Worm (Caenorhabditis elegans): Measurements from ENCODE around the gene ttr-12.
"Not testable (repeated sequence)": the region's sequence is repeated elsewhere in the genome, so short reads cannot be mapped to it uniquely, and the experiment has no call there.

The ttr-12 gene

DNA sequence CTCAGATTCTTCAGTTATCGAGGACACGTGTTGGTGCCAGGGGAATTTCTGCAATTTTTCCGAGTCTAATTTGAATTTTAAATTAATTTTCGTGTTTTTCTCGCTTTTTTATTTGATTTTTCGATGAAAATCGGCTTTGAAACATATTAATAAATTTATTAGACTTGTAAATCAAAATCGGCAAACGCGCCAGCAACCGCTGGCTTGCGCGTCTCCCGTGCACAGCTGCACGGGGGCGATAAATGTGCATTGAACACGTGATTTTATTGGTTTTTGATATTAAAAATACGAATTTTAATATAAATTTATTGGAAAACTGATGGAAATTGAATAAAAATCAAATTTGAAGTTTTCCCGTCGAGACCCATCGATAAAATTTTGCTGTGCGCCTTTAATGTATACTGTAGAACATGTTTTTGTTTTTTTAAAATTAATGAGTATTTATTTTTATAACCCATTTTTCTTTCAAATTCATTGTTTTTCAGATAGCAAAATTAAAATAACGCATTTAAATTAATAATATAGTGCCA is 28.0 kb downstream of the ttr-12 start, which contains the start of gene F26F2.7:
Gene F26F2.7 (plus strand): TSS at position 480 of the 530 bp plus-strand sequence.
- TF ChIP-seq W03F9.2 (tag; optimal IDR thresholded peaks at IDR 0.05): peak; percentile 95
- no peak for TF ChIP-seq dao-5 (tag; optimal IDR thresholded peaks at IDR 0.05)
- peak; percentile 1 for TF ChIP-seq him-1 (tag; optimal IDR thresholded peaks at IDR 0.05)

DNA sequence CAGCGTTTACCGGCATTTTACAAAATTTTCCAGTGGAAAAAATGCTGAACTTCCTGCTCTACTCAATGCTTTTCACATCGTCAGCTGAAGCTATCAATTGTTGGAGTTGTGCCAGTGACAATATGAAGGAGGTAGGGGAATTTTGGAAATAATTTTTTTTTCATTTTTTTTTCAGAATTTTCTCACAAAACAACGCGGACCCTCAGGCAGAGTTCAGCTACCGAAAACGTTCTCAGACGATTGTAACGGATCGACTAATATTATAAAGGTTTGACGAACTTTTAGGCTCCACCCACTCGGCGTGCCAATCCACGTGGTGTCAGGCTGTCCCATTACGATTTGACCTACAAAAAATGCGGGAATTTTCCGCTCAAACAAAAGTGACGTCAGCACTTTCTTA is 29.1 kb downstream of the ttr-12 start, which contains the start of gene F26F2.8:
Gene F26F2.8 (plus strand): TSS at position 13 of the 400 bp plus-strand sequence.
- TF ChIP-seq W03F9.2 (tag; optimal IDR thresholded peaks at IDR 0.05) (no peak), dao-5 (tag; optimal IDR thresholded peaks at IDR 0.05) (no peak), him-1 (tag; optimal IDR thresholded peaks at IDR 0.05) (no peak)

DNA sequence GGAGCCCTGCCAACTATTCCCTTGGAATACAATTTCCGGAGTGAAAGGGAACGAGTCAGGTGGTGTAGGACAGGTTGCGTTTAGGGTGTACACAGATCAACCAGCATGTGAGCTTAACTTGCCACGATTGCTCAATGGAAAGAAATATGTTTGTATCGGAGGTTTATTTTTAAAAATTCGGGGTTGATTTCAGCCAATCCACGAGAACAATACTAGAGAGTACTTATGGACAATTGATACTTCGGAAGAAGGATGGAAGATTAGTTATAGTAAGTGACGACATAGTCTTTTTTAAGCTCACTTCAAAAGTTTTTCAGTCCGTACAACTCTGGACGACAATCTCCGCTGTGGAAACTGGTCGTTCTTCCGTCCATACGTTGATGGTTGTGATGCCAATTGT is 33.7 kb downstream of the ttr-12 start:
- TF ChIP-seq him-1 (tag; optimal IDR thresholded peaks at IDR 0.05) (no peak), dao-5 (tag; optimal IDR thresholded peaks at IDR 0.05) (no peak), W03F9.2 (tag; optimal IDR thresholded peaks at IDR 0.05) (no peak)

DNA sequence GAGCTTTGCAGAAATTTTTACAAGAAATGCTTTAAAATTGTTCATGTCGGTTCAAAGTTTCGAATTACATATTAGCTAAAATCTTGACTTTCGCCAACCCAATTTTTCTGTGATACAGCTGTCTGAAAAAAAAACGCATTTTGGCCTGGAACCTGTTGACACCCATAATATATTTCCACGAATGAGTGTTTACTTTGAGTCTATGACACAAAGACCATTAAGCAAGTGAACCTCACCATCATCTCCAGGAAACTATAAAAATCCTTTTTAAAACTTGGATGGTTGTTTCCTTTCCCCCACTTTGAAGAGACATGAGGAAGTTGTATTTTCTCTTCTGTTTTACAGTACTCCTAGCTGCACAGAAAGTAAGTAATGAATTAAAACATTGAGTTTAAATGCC is 34.3 kb downstream of the ttr-12 start, which contains the start of gene clec-263:
Gene clec-263 (plus strand): TSS at position 301 of the 400 bp plus-strand sequence.
- TF ChIP-seq him-1 (tag; optimal IDR thresholded peaks at IDR 0.05) (no peak), W03F9.2 (tag; optimal IDR thresholded peaks at IDR 0.05) (no peak), dao-5 (tag; optimal IDR thresholded peaks at IDR 0.05) (no peak)

DNA sequence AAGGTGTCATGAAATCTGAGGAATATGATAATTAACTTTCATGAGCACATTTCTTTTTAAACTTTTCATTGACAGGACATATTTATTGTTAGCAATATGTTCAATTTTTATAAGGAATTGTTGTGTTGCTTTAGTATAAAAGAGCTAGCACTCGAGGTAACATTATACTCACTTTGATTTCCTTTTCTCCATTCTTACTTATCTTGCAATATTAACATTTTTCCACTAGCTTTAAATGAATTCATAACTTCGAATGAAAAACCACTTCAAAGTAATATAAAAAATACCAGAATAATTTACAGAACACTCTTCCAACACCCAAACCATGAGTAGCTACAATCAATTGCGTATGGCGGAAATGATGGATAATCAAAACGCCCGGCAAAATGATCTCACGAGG is 35.2 kb downstream of the ttr-12 start, which contains the start of gene F26F2.5:
Gene F26F2.5 (plus strand): TSS at position 301 of the 400 bp plus-strand sequence.
- TF ChIP-seq dao-5 (tag; optimal IDR thresholded peaks at IDR 0.05): no peak
- TF ChIP-seq him-1 (tag; optimal IDR thresholded peaks at IDR 0.05): no peak
- TF ChIP-seq W03F9.2 (tag; optimal IDR thresholded peaks at IDR 0.05): no peak

DNA sequence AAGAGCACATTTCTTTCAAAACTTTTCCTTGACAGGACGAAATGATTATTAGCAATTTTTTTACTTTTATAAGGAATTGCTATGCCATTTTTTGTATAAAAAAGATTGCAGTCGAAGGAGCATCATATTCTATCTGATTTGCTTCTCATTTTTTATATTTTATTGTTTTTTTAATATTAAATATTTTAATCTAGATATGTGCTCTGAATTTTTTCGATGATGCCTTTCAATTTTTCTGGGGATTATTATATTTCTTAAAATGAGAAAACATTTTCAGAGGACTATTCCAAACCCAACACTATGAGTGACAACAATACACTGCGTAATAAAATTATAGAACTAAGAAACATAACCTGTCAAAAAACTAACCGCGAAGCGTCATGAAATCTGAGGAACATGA is 39.6 kb downstream of the ttr-12 start, which contains the start of gene F26F2.4:
Gene F26F2.4 (plus strand): TSS at position 301 of the 400 bp plus-strand sequence.
- not testable (repeated sequence) for TF ChIP-seq W03F9.2, dao-5, him-1 (tag; optimal IDR thresholded peaks at IDR 0.05)

DNA sequence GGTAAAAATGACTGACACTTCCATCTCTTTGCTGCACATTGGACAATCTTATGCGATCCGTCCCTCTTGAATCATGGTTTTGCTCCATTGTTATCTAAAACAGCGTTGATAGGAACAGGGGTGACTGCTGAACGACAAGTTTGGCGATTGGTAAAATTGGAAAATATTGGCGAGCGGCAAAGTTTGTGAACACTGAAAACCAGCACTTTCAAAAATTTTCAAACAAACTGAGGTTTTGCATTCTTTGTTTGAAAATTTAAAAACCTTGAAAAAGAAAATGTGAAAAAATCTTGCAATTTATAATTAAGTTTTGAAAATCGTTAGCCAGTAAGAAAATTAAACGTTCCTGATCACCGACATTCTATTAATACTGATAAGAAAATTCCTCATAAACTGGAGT is 42.1 kb downstream of the ttr-12 start, which contains the start of gene F26F2.3:
Gene F26F2.3 (minus strand): TSS at position 101 of the 400 bp plus-strand sequence.
- TF ChIP-seq him-1 (tag; optimal IDR thresholded peaks at IDR 0.05): no peak
- TF ChIP-seq W03F9.2 (tag; optimal IDR thresholded peaks at IDR 0.05): no peak
- TF ChIP-seq dao-5 (tag; optimal IDR thresholded peaks at IDR 0.05): no peak

DNA sequence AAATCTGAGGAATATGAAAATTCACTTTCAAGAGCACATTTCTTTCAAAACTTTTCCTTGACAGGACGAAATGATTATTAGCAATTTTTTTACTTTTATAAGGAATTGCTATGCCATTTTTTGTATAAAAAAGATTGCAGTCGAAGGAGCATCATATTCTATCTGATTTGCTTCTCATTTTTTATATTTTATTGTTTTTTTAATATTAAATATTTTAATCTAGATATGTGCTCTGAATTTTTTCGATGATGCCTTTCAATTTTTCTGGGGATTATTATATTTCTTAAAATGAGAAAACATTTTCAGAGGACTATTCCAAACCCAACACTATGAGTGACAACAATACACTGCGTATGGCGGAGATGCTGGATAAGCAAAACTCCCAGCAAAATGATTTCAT is 44.5 kb downstream of the ttr-12 start, which contains the start of gene F26F2.13:
Gene F26F2.13 (plus strand): TSS at position 301 of the 400 bp plus-strand sequence.
- TF ChIP-seq him-1, W03F9.2, dao-5 (tag; optimal IDR thresholded peaks at IDR 0.05): not testable (repeated sequence)

DNA sequence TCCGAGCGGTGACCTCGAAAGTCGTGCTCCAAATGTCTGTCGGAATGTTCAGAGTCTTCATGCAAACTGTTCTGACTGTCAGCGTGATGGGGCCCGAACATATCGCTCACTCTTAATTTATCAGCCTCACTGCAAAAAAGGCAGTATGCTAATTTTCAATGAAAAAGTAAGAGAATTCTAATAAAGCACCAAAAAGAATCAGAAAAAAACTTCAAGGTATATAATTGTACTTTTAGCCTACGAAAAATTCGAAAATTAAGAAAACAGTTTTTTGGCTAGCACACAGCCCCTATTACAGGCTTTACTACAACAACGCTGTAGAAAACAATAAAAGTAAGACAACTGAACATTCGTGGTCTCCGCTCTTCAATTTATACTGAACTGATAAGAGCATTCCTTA is 46.8 kb downstream of the ttr-12 start, which contains the start of gene F26F2.1:
Gene F26F2.1 (minus strand): TSS at position 101 of the 400 bp plus-strand sequence.
- TF ChIP-seq him-1 (tag; optimal IDR thresholded peaks at IDR 0.05) (no peak), W03F9.2 (tag; optimal IDR thresholded peaks at IDR 0.05) (no peak), dao-5 (tag; optimal IDR thresholded peaks at IDR 0.05) (no peak)

DNA sequence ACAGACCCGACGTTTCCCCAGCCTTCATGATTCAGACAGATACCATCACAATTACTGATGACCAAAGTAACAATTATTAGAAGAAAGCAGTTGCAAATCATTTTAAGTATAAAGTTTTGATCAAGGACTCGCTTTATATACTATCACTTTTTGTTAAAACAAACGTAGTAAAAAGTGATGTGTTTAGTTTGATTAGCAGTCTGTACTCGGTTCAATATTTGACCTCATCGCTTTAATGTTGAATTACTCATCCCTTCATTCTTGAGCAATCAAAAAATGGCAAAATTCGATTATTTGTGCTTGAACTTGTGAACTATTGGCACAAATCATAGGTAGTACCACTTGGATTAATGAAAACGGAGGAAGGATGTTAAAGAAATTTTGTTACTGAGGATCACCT is 50.3 kb downstream of the ttr-12 start, which contains the start of gene abf-4:
Gene abf-4 (minus strand): TSS at position 101 of the 400 bp plus-strand sequence.
- TF ChIP-seq him-1 (tag; optimal IDR thresholded peaks at IDR 0.05): no peak
- TF ChIP-seq W03F9.2 (tag; optimal IDR thresholded peaks at IDR 0.05): no peak
- no peak for TF ChIP-seq dao-5 (tag; optimal IDR thresholded peaks at IDR 0.05)
